Fruit fly (Drosophila melanogaster) whole organism, embryonic: ENCODE data around the gene CG9799.

Experiments used
- Bteb2 ChIP-seq: fragments of 200-800 bp; sonication (Bioruptor generic); optimal IDR thresholded peaks from 2 replicates; lab custom pipeline; 2016; ENCODE audit warnings: missing biosample characterization, missing genetic modification characterization
- CG10209 ChIP-seq: fragments of 200-800 bp; sonication (Bioruptor generic); optimal IDR thresholded peaks from 3 replicates; lab custom pipeline; 2017; ENCODE audit warnings: missing biosample characterization, mild to moderate bottlenecking, missing genetic modification characterization, missing genetic modification reagents
- CG11696 ChIP-seq: fragments of 200-800 bp; sonication (Bioruptor generic); IDR thresholded peaks from 2 replicates; pipeline ENCODE4 v1.3.6; 2022; ENCODE audit warnings: missing biosample characterization, missing genetic modification characterization
- CG12071 ChIP-seq: fragments of 200-800 bp; sonication (Bioruptor generic); optimal IDR thresholded peaks from 3 replicates; lab custom pipeline; 2018; ENCODE audit warnings: missing biosample characterization, mild to moderate bottlenecking, missing genetic modification characterization
- CG13894 ChIP-seq: fragments of 200-800 bp; sonication (Bioruptor generic); optimal IDR thresholded peaks from 3 replicates; lab custom pipeline; 2018; ENCODE audit warnings: missing biosample characterization, mild to moderate bottlenecking, missing genetic modification characterization, moderate library complexity
- CG14965 ChIP-seq: fragments of 200-800 bp; sonication (Bioruptor generic); optimal IDR thresholded peaks from 2 replicates; lab custom pipeline; 2016; ENCODE audit warnings: missing biosample characterization, missing genetic modification characterization, borderline replicate concordance
- CG15011 ChIP-seq: fragments of 200-800 bp; sonication (Bioruptor generic); optimal IDR thresholded peaks from 3 replicates; lab custom pipeline; 2018; ENCODE audit warnings: missing biosample characterization, mild to moderate bottlenecking, missing genetic modification characterization
- CG15514 ChIP-seq: fragments of 200-800 bp; sonication (Bioruptor generic); optimal IDR thresholded peaks from 3 replicates; lab custom pipeline; 2017; ENCODE audit warnings: missing biosample characterization, missing genetic modification characterization, mild to moderate bottlenecking, moderate library complexity, missing genetic modification reagents
- CG1603 ChIP-seq: fragments of 200-800 bp; sonication (Bioruptor generic); optimal IDR thresholded peaks from 2 replicates; lab custom pipeline; 2019; ENCODE audit warnings: missing biosample characterization, mild to moderate bottlenecking, missing genetic modification characterization, moderate library complexity
- CG16779 ChIP-seq: fragments of 200-800 bp; sonication (Bioruptor generic); IDR thresholded peaks from 2 replicates; pipeline ENCODE4 v1.3.6; 2022; ENCODE audit warnings: missing biosample characterization, missing genetic modification characterization
- CG17568 ChIP-seq: fragments of 200-800 bp; sonication (Bioruptor generic); optimal IDR thresholded peaks from 2 replicates; lab custom pipeline; 2018; ENCODE audit warnings: missing biosample characterization, mild to moderate bottlenecking, missing genetic modification characterization, moderate library complexity
- CG17612 ChIP-seq: fragments of 200-800 bp; sonication (Bioruptor generic); IDR thresholded peaks from 2 replicates; pipeline ENCODE4 v1.3.6; 2022; ENCODE audit warnings: missing biosample characterization, missing genetic modification characterization
- CG1832 ChIP-seq: fragments of 200-800 bp; sonication (Bioruptor generic); optimal IDR thresholded peaks from 2 replicates; lab custom pipeline; 2017; ENCODE audit warnings: missing biosample characterization, mild to moderate bottlenecking, missing genetic modification characterization, inconsistent platforms
- CG34422 ChIP-seq: fragments of 200-800 bp; sonication (Bioruptor generic); IDR thresholded peaks from 3 replicates; pipeline ENCODE4 v1.3.6; 2022; ENCODE audit warnings: missing biosample characterization, missing genetic modification characterization
- CG43689 ChIP-seq: fragments of 200-800 bp; sonication (Bioruptor generic); IDR thresholded peaks from 2 replicates; pipeline ENCODE4 v1.3.6; 2022; ENCODE audit warnings: missing biosample characterization, missing genetic modification characterization
- CG7271 ChIP-seq: fragments of 200-800 bp; sonication (Bioruptor generic); optimal IDR thresholded peaks from 2 replicates; lab custom pipeline; 2018; ENCODE audit warnings: missing biosample characterization, mild to moderate bottlenecking, missing genetic modification characterization, moderate library complexity
- CG8281 ChIP-seq: fragments of 200-800 bp; sonication (Bioruptor generic); optimal IDR thresholded peaks from 2 replicates; lab custom pipeline; 2018; ENCODE audit warnings: missing biosample characterization, mild to moderate bottlenecking, missing genetic modification characterization, moderate library complexity
- CG8944 ChIP-seq: fragments of 200-800 bp; sonication (Bioruptor generic); optimal IDR thresholded peaks from 3 replicates; lab custom pipeline; 2016; ENCODE audit warnings: missing biosample characterization, missing genetic modification characterization
- CG9932 ChIP-seq: fragments of 200-800 bp; sonication (Bioruptor generic); IDR thresholded peaks from 2 replicates; pipeline ENCODE4 v1.3.6; 2022; ENCODE audit warnings: missing biosample characterization, missing genetic modification characterization
- CHES-1-like ChIP-seq: fragments of 200-800 bp; sonication (Bioruptor generic); optimal IDR thresholded peaks from 2 replicates; lab custom pipeline; 2016; ENCODE audit warnings: missing biosample characterization, missing genetic modification characterization
- Fer1 ChIP-seq: fragments of 200-800 bp; sonication (Bioruptor generic); optimal IDR thresholded peaks from 2 replicates; lab custom pipeline; 2017; ENCODE audit warnings: missing biosample characterization, mild to moderate bottlenecking, missing genetic modification characterization
- Gug ChIP-seq: fragments of 200-800 bp; sonication (Bioruptor generic); IDR thresholded peaks from 4 replicates; pipeline ENCODE4 v1.3.6; 2022; ENCODE audit warnings: missing biosample characterization, missing genetic modification characterization
- Hsf ChIP-seq: fragments of 200-800 bp; sonication (Bioruptor generic); optimal IDR thresholded peaks from 3 replicates; lab custom pipeline; 2016; ENCODE audit warnings: missing biosample characterization, missing genetic modification characterization
- Mad ChIP-seq: fragments of 200-800 bp; sonication (Bioruptor generic); optimal IDR thresholded peaks from 2 replicates; lab custom pipeline; 2016; ENCODE audit warnings: missing biosample characterization, missing genetic modification characterization
- NK7.1 ChIP-seq: fragments of 200-800 bp; sonication (Bioruptor generic); optimal IDR thresholded peaks from 3 replicates; lab custom pipeline; 2016; ENCODE audit warnings: missing biosample characterization, missing genetic modification characterization
- Ravus ChIP-seq: fragments of 200-800 bp; sonication (Bioruptor generic); IDR thresholded peaks from 2 replicates; pipeline ENCODE4 v1.3.6; 2022; ENCODE audit warnings: missing biosample characterization, missing genetic modification characterization
- Rx ChIP-seq: fragments of 200-800 bp; sonication (Bioruptor generic); IDR thresholded peaks from 2 replicates; pipeline ENCODE4 v1.3.6; 2022; ENCODE audit warnings: missing biosample characterization, missing genetic modification characterization
- Ssrp ChIP-seq: fragments of 200-800 bp; sonication (Bioruptor generic); optimal IDR thresholded peaks from 2 replicates; lab custom pipeline; 2018; ENCODE audit warnings: missing biosample characterization, mild to moderate bottlenecking, missing genetic modification characterization, moderate library complexity
- Taf1 ChIP-seq: fragments of 200-800 bp; sonication (Bioruptor generic); IDR thresholded peaks from 2 replicates; pipeline ENCODE4 v1.3.6; 2022; ENCODE audit warnings: missing biosample characterization, missing genetic modification characterization
- bcd ChIP-seq: fragments of 200-800 bp; sonication (Bioruptor generic); optimal IDR thresholded peaks from 2 replicates; lab custom pipeline; 2017; ENCODE audit warnings: missing biosample characterization, mild to moderate bottlenecking, missing genetic modification characterization
- crol ChIP-seq: fragments of 200-800 bp; sonication (Bioruptor generic); IDR thresholded peaks from 2 replicates; pipeline ENCODE4 v1.3.6; 2022; ENCODE audit warnings: missing biosample characterization, missing genetic modification characterization
- dan ChIP-seq: fragments of 200-800 bp; sonication (Bioruptor generic); IDR thresholded peaks from 2 replicates; pipeline ENCODE4 v1.3.6; 2022; ENCODE audit warnings: missing biosample characterization, missing genetic modification characterization
- fd64A ChIP-seq: fragments of 200-800 bp; sonication (Bioruptor generic); optimal IDR thresholded peaks from 3 replicates; lab custom pipeline; 2018; ENCODE audit warnings: missing biosample characterization, mild to moderate bottlenecking, missing genetic modification characterization
- grn ChIP-seq: fragments of 200-800 bp; sonication (Bioruptor generic); optimal IDR thresholded peaks from 3 replicates; lab custom pipeline; 2017; ENCODE audit warnings: missing biosample characterization, missing genetic modification characterization
- jing ChIP-seq: fragments of 200-800 bp; sonication (Bioruptor generic); optimal IDR thresholded peaks from 2 replicates; lab custom pipeline; 2018; ENCODE audit warnings: missing biosample characterization, mild to moderate bottlenecking, missing genetic modification characterization
- kah ChIP-seq: fragments of 200-800 bp; sonication (Bioruptor generic); optimal IDR thresholded peaks from 2 replicates; lab custom pipeline; 2018; ENCODE audit warnings: missing biosample characterization, mild to moderate bottlenecking, missing genetic modification characterization
- lov ChIP-seq, 2 experiments: fragments of 200-800 bp in 1 of 2; fragments of >200 bp in 1 of 2; sonication (Bioruptor generic) in 1 of 2; IDR thresholded peaks in 1 of 2; optimal IDR thresholded peaks in 1 of 2; 2 replicates in 1 of 2; 3 replicates in 1 of 2; pipeline versions ENCODE4 v1.3.6 to Lab custom; 2017 to 2022; ENCODE audit warnings: missing biosample characterization in 1 of 2, missing genetic modification characterization in 1 of 2
- oc ChIP-seq: fragments of 200-800 bp; sonication (Bioruptor generic); optimal IDR thresholded peaks from 2 replicates; lab custom pipeline; 2018; ENCODE audit warnings: missing biosample characterization, mild to moderate bottlenecking, missing genetic modification characterization, moderate library complexity
- psq ChIP-seq: fragments of 200-800 bp; sonication (Bioruptor generic); optimal IDR thresholded peaks from 2 replicates; lab custom pipeline; 2017; ENCODE audit warnings: missing biosample characterization, missing genetic modification characterization
- sim ChIP-seq: fragments of 200-800 bp; sonication (Bioruptor generic); IDR thresholded peaks from 2 replicates; pipeline ENCODE4 v1.3.6; 2022; ENCODE audit warnings: missing biosample characterization, missing genetic modification characterization
- sima ChIP-seq: fragments of 200-800 bp; sonication (Bioruptor generic); optimal IDR thresholded peaks from 2 replicates; lab custom pipeline; 2016; ENCODE audit warnings: missing biosample characterization, missing genetic modification characterization
- sisA ChIP-seq: fragments of 200-800 bp; sonication (Bioruptor generic); IDR thresholded peaks from 2 replicates; pipeline ENCODE4 v1.3.6; 2022; ENCODE audit warnings: missing biosample characterization, missing genetic modification characterization
- sob ChIP-seq: fragments of 200-800 bp; sonication (Bioruptor generic); IDR thresholded peaks from 2 replicates; pipeline ENCODE4 v1.3.6; 2022; ENCODE audit warnings: missing biosample characterization, missing genetic modification characterization
- toy ChIP-seq: fragments of 200-800 bp; sonication (Bioruptor generic); IDR thresholded peaks from 2 replicates; pipeline ENCODE4 v1.3.6; 2022; ENCODE audit warnings: missing biosample characterization, missing genetic modification characterization
- trem ChIP-seq: fragments of 200-800 bp; optimal IDR thresholded peaks from 3 replicates; lab custom pipeline; 2019; ENCODE audit warnings: missing biosample characterization, mild to moderate bottlenecking, missing genetic modification characterization, moderate library complexity
- yki ChIP-seq: fragments of >200 bp; optimal IDR thresholded peaks from 3 replicates; lab custom pipeline; 2018
- zen ChIP-seq: fragments of 200-800 bp; sonication (Bioruptor generic); optimal IDR thresholded peaks from 3 replicates; lab custom pipeline; 2018; ENCODE audit warnings: missing biosample characterization, mild to moderate bottlenecking, missing genetic modification characterization, moderate library complexity
- zen2 ChIP-seq: fragments of 200-800 bp; sonication (Bioruptor generic); IDR thresholded peaks from 3 replicates; pipeline ENCODE4 v1.3.6; 2022; ENCODE audit warnings: missing biosample characterization, missing genetic modification characterization; ENCODE audit not compliant: partially characterized antibody

CG9799 gene

DNA sequence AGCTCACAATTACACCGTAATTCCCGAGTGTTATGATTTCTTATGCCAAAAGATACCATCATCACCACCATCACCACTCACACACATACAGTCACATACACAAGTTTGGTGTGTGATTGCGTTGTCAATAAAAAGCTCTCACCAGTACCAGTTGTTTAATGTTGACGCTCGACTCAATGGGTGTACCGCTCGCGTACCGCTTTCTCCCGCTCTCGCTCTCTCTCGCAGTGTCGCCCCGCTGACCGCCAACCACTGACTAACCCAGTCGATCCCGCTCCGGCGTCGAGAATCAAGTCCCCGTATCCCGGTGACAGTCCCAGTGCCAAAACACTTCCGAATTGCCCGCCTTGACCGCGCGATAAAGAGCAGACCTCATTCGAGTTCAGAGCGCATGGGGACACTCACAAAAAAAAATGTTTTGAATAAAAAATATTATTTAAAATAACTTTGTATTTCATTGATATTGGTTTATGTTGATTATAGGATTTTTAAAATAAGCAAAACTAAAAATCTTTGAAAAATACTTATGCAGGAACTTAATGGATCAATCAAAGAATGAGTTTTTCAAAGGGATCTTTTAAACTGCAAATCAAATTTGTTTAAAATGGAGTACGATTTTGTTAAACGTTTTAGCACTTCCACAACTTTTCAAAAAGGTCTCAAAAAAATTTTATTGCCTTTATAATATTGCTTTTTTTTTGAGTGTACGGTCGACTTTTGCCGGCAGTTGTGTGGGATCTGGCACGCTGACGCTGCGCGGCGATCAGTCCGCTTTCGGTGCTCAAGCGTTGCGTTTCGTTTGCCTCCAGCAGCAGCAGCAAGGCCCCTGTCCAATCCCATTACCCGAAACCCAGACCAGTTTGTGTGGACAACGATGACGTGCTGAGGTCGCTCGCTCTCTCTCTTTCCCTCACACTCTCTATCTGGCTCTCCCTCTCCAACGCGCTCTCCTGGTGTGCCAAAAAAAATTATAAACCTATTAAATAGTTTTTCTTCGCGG, 24.0 kb downstream of the CG9799 start, which contains the start of gene Dic1 (continued):
- peak; percentile 92 for TF ChIP-seq trem (tag; lab: Kevin White, UChicago)
- TF ChIP-seq psq (GFP tag; lab: Kevin White, UChicago) = peak; percentile 87
- TF ChIP-seq fd64A (GFP tag; lab: Kevin White, UChicago) = peak; percentile 18
- TF ChIP-seq CG7271 = peak; percentile 84
- peak; percentile 94 for TF ChIP-seq CG9932 (GFP tag; lab: Robert Waterston, UW)
- peak; percentile 84 for TF ChIP-seq CG17568
- peak; percentile 74; the same call in 3 of the 4 replicates for TF ChIP-seq Gug (GFP tag; lab: Robert Waterston, UW)
- peak; percentile 53 for TF ChIP-seq CG1832
- peak; percentile 73 for TF ChIP-seq Rx (GFP tag; lab: Robert Waterston, UW)
- peak; percentile 93 for TF ChIP-seq kah
- TF ChIP-seq CG15514 = peak; percentile 90
- TF ChIP-seq NK7.1 (GFP tag; lab: Kevin White, UChicago) = peak; percentile 79
- peak; percentile 88 for TF ChIP-seq CG34422
- TF ChIP-seq CHES-1-like (GFP tag; lab: Kevin White, UChicago) = peak; percentile 87
- peak; percentile 85 for TF ChIP-seq jing
- no peak for TF ChIP-seq zen2
- no peak for TF ChIP-seq lov (optimal IDR thresholded peaks at IDR 0.05; lab: Kevin White, UChicago)
- TF ChIP-seq lov (GFP tag; IDR thresholded peaks at IDR 0.05; lab: Robert Waterston, UW) = peak; percentile 81
- TF ChIP-seq bcd (GFP tag; lab: Kevin White, UChicago) = peak; percentile 99
- peak; percentile 93 for TF ChIP-seq zen
- TF ChIP-seq CG43689 (GFP tag; lab: Robert Waterston, UW) = peak; percentile 70; the same call in 1 of the 2 replicates
- peak; percentile 91 for TF ChIP-seq Mad
- peak; percentile 97 for TF ChIP-seq Ssrp (tag; lab: Kevin White, UChicago)
- TF ChIP-seq sim (GFP tag; lab: Robert Waterston, UW) = no peak
- peak; percentile 54 for TF ChIP-seq crol (GFP tag; lab: Robert Waterston, UW)
- TF ChIP-seq yki (lab: Kevin White, UChicago) = peak; percentile 45
- peak; percentile 95 for TF ChIP-seq CG15011
- TF ChIP-seq CG13894 (tag; lab: Kevin White, UChicago) = peak; percentile 94
- peak; percentile 83 for TF ChIP-seq toy
- TF ChIP-seq Hsf (GFP tag; lab: Kevin White, UChicago) = peak; percentile 96
- TF ChIP-seq CG1603 (tag; lab: Kevin White, UChicago) = peak; percentile 67
- TF ChIP-seq sob (GFP tag; lab: Robert Waterston, UW) = peak; percentile 89
- TF ChIP-seq CG8944 (GFP tag; lab: Kevin White, UChicago) = peak; percentile 85
- TF ChIP-seq Fer1 (GFP tag; lab: Kevin White, UChicago) = peak; percentile 98
- TF ChIP-seq Bteb2 (GFP tag; lab: Kevin White, UChicago) = peak; percentile 93
- TF ChIP-seq CG10209 (GFP tag; lab: Kevin White, UChicago) = peak; percentile 97
- TF ChIP-seq sima (GFP tag; lab: Kevin White, UChicago) = peak; percentile 59
- peak; percentile 89 for TF ChIP-seq oc (tag; lab: Kevin White, UChicago)
- peak; percentile 69 for TF ChIP-seq Ravus (GFP tag; lab: Robert Waterston, UW)
- peak; percentile 57 for TF ChIP-seq CG11696 (GFP tag; lab: Robert Waterston, UW)
- peak; percentile 77 for TF ChIP-seq CG17612
- no peak for TF ChIP-seq CG14965 (GFP tag; lab: Kevin White, UChicago)
- peak; percentile 89 for TF ChIP-seq CG12071 (GFP tag; lab: Kevin White, UChicago)
- TF ChIP-seq dan (GFP tag; lab: Robert Waterston, UW) = no peak
- TF ChIP-seq grn (GFP tag; lab: Kevin White, UChicago) = peak; percentile 3
- TF ChIP-seq sisA (GFP tag; lab: Robert Waterston, UW) = peak; percentile 92
- peak; percentile 87 for TF ChIP-seq CG8281
- TF ChIP-seq Taf1 = peak; percentile 76
- peak; percentile 65; the same call in 1 of the 2 replicates for TF ChIP-seq CG16779
